Worm (Caenorhabditis elegans) whole organism, L4 larva: ENCODE results near the gene zim-1.
A peak's percentile ranks its signal among the peaks of the same experiment; 100 is the strongest.

Experiments used
- Y105C5A.15 ChIP-seq: fragments of 200-800 bp; sonication (Bioruptor generic); IDR thresholded peaks from 2 replicates; pipeline ENCODE4 v1.3.6; 2022; ENCODE audit warnings: missing genetic modification characterization, missing compliant biosample characterization
- Y5F2A.4 ChIP-seq: fragments of 200-800 bp; sonication (Bioruptor generic); optimal IDR thresholded peaks from 2 replicates; lab custom pipeline; 2018; ENCODE audit warnings: mild to moderate bottlenecking, missing genetic modification characterization, missing compliant biosample characterization
- aha-1 ChIP-seq: fragments of 150-350 bp; peaks from one replicate; lab custom pipeline; 2014; ENCODE audit warnings: missing biosample characterization, missing genetic modification characterization
- arid-1 ChIP-seq: fragments of 200-800 bp; sonication (Bioruptor generic); conservative IDR thresholded peaks from 2 replicates; pipeline ENCODE4 v1.3.6; 2022; ENCODE audit warnings: missing genetic modification reagents, missing genetic modification characterization, missing compliant biosample characterization
- ceh-28 ChIP-seq: fragments of 150-350 bp; optimal IDR thresholded peaks from 2 replicates; lab custom pipeline; 2014; ENCODE audit warnings: missing biosample characterization, missing genetic modification reagents, missing genetic modification characterization
- ctbp-1 ChIP-seq: fragments of 200-800 bp; sonication (Bioruptor generic); IDR thresholded peaks from 2 replicates; pipeline ENCODE4 v1.3.6; 2022; ENCODE audit warnings: missing genetic modification reagents, missing genetic modification characterization, missing compliant biosample characterization
- daf-16 ChIP-seq, 3 experiments: sonication (generic microtip); optimal IDR thresholded peaks; 2 replicates each; lab custom pipeline; 2016 to 2017; ENCODE audit warnings: missing genetic modification characterization in 3 of 3, missing genetic modification reagents in 3 of 3, mild to moderate bottlenecking in 2 of 3, missing compliant biosample characterization in 2 of 3, missing biosample characterization in 1 of 3, moderate library complexity in 1 of 3
- dmd-6 ChIP-seq: fragments of 200-800 bp; sonication (Bioruptor generic); IDR thresholded peaks from 2 replicates; pipeline ENCODE4 v1.3.6; 2022; ENCODE audit warnings: missing genetic modification reagents, missing genetic modification characterization, missing compliant biosample characterization
- dmd-9 ChIP-seq: fragments of 200-800 bp; sonication (Bioruptor generic); IDR thresholded peaks from 2 replicates; pipeline ENCODE4 v1.3.6; 2022; ENCODE audit warnings: missing genetic modification reagents, missing genetic modification characterization, missing compliant biosample characterization
- dve-1 ChIP-seq: sonication (generic microtip); optimal IDR thresholded peaks from 2 replicates; lab custom pipeline; 2017; ENCODE audit warnings: antibody characterized with exemption, mild to moderate bottlenecking, missing genetic modification characterization, missing compliant biosample characterization; ENCODE audit not compliant: insufficient read depth
- egl-27 ChIP-seq: sonication (generic microtip); optimal IDR thresholded peaks from 3 replicates; lab custom pipeline; 2017; ENCODE audit warnings: missing biosample characterization, missing genetic modification reagents, missing genetic modification characterization
- egl-43 ChIP-seq: fragments of 200-800 bp; sonication (Bioruptor generic); IDR thresholded peaks from 2 replicates; pipeline ENCODE4 v1.3.6; 2022; ENCODE audit warnings: missing genetic modification reagents, missing genetic modification characterization, missing compliant biosample characterization
- hlh-11 ChIP-seq: fragments of 200-800 bp; sonication (Bioruptor generic); optimal IDR thresholded peaks from 2 replicates; lab custom pipeline; 2018; ENCODE audit warnings: mild to moderate bottlenecking, missing genetic modification characterization, missing compliant biosample characterization
- hlh-30 ChIP-seq: sonication (generic microtip); optimal IDR thresholded peaks from 2 replicates; lab custom pipeline; 2017; ENCODE audit warnings: antibody characterized with exemption, mild to moderate bottlenecking, missing genetic modification characterization, missing compliant biosample characterization; ENCODE audit not compliant: insufficient read depth
- hmg-1.1 ChIP-seq: fragments of 200-800 bp; sonication (Bioruptor generic); IDR thresholded peaks from 2 replicates; pipeline ENCODE4 v1.3.6; 2022; ENCODE audit warnings: missing genetic modification reagents, missing genetic modification characterization, missing compliant biosample characterization
- jun-1 ChIP-seq: fragments of 150-350 bp; optimal IDR thresholded peaks from 2 replicates; lab custom pipeline; 2014; ENCODE audit warnings: missing biosample characterization, missing genetic modification reagents, missing genetic modification characterization
- lim-7 ChIP-seq: fragments of 200-800 bp; sonication (Bioruptor generic); IDR thresholded peaks from 2 replicates; pipeline ENCODE4 v1.3.6; 2022; ENCODE audit warnings: missing genetic modification characterization, missing compliant biosample characterization
- lin-29 ChIP-seq: fragments of 200-800 bp; sonication (Bioruptor generic); IDR thresholded peaks from 2 replicates; pipeline ENCODE4 v1.3.6; 2022; ENCODE audit warnings: missing genetic modification reagents, missing genetic modification characterization, missing compliant biosample characterization
- madf-5 ChIP-seq, 2 experiments: fragments of 200-800 bp; sonication (Bioruptor generic); IDR thresholded peaks; 2 replicates each; pipeline ENCODE4 v1.3.6; 2022; ENCODE audit warnings: missing compliant biosample characterization in 2 of 2, missing genetic modification characterization in 2 of 2
- madf-9 ChIP-seq: fragments of 200-800 bp; sonication (Bioruptor generic); conservative IDR thresholded peaks from 2 replicates; pipeline ENCODE4 v1.3.6; 2022; ENCODE audit warnings: missing genetic modification reagents, missing genetic modification characterization, missing compliant biosample characterization
- mdl-1 ChIP-seq, 2 experiments: fragments of 150-350 bp in 1 of 2; sonication (generic microtip) in 1 of 2; optimal IDR thresholded peaks; 2 replicates each; lab custom pipeline; 2014 to 2017; ENCODE audit warnings: missing biosample characterization in 2 of 2, missing genetic modification characterization in 2 of 2
- mes-2 ChIP-seq: sonication (generic microtip); optimal IDR thresholded peaks from 2 replicates; lab custom pipeline; 2016; ENCODE audit warnings: missing genotype, mild to moderate bottlenecking, missing genetic modification characterization, missing compliant biosample characterization; ENCODE audit not compliant: poor library complexity, severe bottlenecking
- nhr-10 ChIP-seq: fragments of 150-350 bp; optimal IDR thresholded peaks from 2 replicates; lab custom pipeline; 2014; ENCODE audit warnings: missing biosample characterization, missing genetic modification characterization
- nhr-111 ChIP-seq: fragments of 200-800 bp; sonication (Bioruptor generic); optimal IDR thresholded peaks from 2 replicates; lab custom pipeline; 2018; ENCODE audit warnings: mild to moderate bottlenecking, missing genetic modification characterization, missing compliant biosample characterization
- nhr-28 ChIP-seq: fragments of 150-350 bp; optimal IDR thresholded peaks from 2 replicates; lab custom pipeline; 2014; ENCODE audit warnings: missing biosample characterization, missing genetic modification characterization
- nhr-48 ChIP-seq: sonication (generic microtip); optimal IDR thresholded peaks from 2 replicates; lab custom pipeline; 2016; ENCODE audit warnings: mild to moderate bottlenecking, missing genetic modification characterization, missing compliant biosample characterization
- nhr-77 ChIP-seq: fragments of 150-350 bp; optimal IDR thresholded peaks from 2 replicates; lab custom pipeline; 2014; ENCODE audit warnings: missing biosample characterization, missing genetic modification characterization
- php-3 ChIP-seq: fragments of 200-800 bp; sonication (Bioruptor generic); IDR thresholded peaks from 2 replicates; pipeline ENCODE4 v1.3.6; 2022; ENCODE audit warnings: missing genetic modification reagents, missing genetic modification characterization, missing compliant biosample characterization
- pqm-1 ChIP-seq: sonication (generic microtip); optimal IDR thresholded peaks from 2 replicates; lab custom pipeline; 2017; ENCODE audit warnings: missing biosample characterization, missing genetic modification characterization
- rbr-2 ChIP-seq: sonication (generic microtip); optimal IDR thresholded peaks from 2 replicates; lab custom pipeline; 2016; ENCODE audit warnings: missing genotype, missing genetic modification characterization, missing compliant biosample characterization
- saeg-2 ChIP-seq: fragments of 200-800 bp; sonication (Bioruptor generic); IDR thresholded peaks from 2 replicates; pipeline ENCODE4 v1.3.6; 2022; ENCODE audit warnings: missing genetic modification reagents, missing genetic modification characterization, missing compliant biosample characterization
- skn-1 ChIP-seq: fragments of 150-350 bp; optimal IDR thresholded peaks from 2 replicates; lab custom pipeline; 2014; ENCODE audit warnings: missing biosample characterization, missing genetic modification characterization
- tra-1 ChIP-seq: fragments of 200-800 bp; sonication (Bioruptor generic); IDR thresholded peaks from 2 replicates; pipeline ENCODE4 v1.3.6; 2022; ENCODE audit warnings: missing genetic modification reagents, missing genetic modification characterization, missing compliant biosample characterization
- unc-39 ChIP-seq: sonication (generic microtip); optimal IDR thresholded peaks from 2 replicates; lab custom pipeline; 2017; ENCODE audit warnings: missing biosample characterization, missing genetic modification characterization
- vab-7 ChIP-seq: fragments of 200-800 bp; sonication (Bioruptor generic); IDR thresholded peaks from 2 replicates; pipeline ENCODE4 v1.3.6; 2022; ENCODE audit warnings: missing genetic modification reagents, missing genetic modification characterization, missing compliant biosample characterization
- zip-2 ChIP-seq: fragments of 150-350 bp; optimal IDR thresholded peaks from 2 replicates; lab custom pipeline; 2014; ENCODE audit warnings: missing biosample characterization, missing genetic modification characterization
- ztf-11 ChIP-seq: fragments of 150-350 bp; optimal IDR thresholded peaks from 2 replicates; lab custom pipeline; 2014; ENCODE audit warnings: missing biosample characterization, missing genetic modification characterization

zim-1 gene

DNA sequence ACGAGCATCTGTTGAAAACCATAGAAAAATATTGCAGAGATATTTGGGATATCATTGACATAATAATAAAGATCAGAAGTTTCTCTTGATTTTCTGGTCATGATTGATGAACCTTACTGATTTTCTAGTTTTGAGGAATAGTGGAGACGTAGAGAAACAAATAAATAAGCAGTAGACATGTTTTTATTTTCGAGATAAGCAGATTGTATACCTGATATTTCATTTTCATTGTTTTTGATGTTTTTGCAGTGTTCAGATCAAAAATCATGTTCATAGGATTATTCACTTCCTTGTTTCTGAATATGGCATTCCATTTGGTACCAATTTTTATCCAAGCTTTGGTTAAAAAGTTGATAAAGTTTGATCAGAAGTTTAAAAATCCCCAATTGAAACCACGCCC lies 8.3 kb upstream of the zim-1 start, which contains the start of gene T07G12.4:
T07G12.4 (minus strand) TSS at position 101 of the 400 bp plus-strand sequence.
- TF ChIP-seq unc-39 (tag; lab: Kevin White, UChicago) (no peak), aha-1 (tag; lab: Kevin White, UChicago) (peak; percentile 82), nhr-28 (tag; lab: Kevin White, UChicago) (no peak), egl-43 (GFP tag; lab: Robert Waterston, UW) (no peak)

DNA sequence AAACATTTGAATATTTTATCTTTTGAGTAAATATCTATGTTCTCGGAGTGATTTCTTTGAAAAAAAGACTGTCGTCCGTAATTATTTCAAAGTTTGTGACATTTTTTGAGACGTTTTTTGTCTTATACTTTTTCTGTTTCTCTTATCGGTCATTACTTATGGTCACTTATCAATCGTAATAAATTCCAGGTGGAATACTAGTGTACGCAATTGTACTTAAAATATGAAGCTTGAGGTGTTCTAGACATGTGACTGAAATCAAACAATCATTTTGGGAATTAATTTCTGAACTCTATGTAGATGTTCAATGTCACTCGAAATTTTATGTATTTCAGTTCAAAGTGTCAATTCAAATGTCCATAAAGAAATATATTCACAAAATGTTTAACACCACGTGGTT lies 4.6 kb upstream of the zim-1 start:
- peak; percentile 18 for TF ChIP-seq nhr-28 (tag; lab: Kevin White, UChicago)
- no peak for TF ChIP-seq Y105C5A.15 (GFP tag; lab: Robert Waterston, UW)
- no peak for TF ChIP-seq daf-16 (GFP tag; optimal IDR thresholded peaks at IDR 0.05; lab: Kevin White, UChicago)
- TF ChIP-seq daf-16 (tag; optimal IDR thresholded peaks at IDR 0.05; lab: Kevin White, UChicago): no peak
- TF ChIP-seq madf-9 (GFP tag; lab: Robert Waterston, UW): no peak

DNA sequence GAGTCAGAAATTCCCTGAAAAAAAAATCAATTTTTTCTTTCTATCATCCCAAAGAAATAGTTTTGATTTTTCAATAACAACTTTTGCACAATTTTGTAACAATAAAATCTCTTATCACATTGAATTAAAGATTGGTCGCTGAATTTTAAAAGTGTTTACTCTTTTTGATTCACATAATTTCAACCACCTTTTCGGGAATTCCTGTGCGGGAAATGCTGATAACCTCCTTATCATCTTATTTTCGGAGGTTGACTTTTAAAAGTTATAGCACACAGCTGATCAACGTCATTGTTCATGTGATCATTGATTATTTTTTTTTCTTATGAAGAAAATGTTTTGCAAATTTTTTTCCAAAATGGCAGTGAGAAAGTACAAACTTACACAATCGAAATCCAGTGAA lies 3.5 kb upstream of the zim-1 start:
- no peak for TF ChIP-seq nhr-111 (GFP tag; lab: Kevin White, UChicago)
- no peak for TF ChIP-seq rbr-2 (tag; lab: Kevin White, UChicago)
- TF ChIP-seq ctbp-1 (GFP tag; lab: Robert Waterston, UW): no peak
- no peak for TF ChIP-seq vab-7
- TF ChIP-seq hlh-30 (tag; lab: Kevin White, UChicago): peak; percentile 15
- TF ChIP-seq egl-27 (tag; lab: Kevin White, UChicago): no peak
- no peak for TF ChIP-seq lin-29 (GFP tag; lab: Robert Waterston, UW)
- no peak for TF ChIP-seq skn-1 (tag; lab: Kevin White, UChicago)
- TF ChIP-seq Y5F2A.4 (GFP tag; lab: Kevin White, UChicago): no peak
- no peak for TF ChIP-seq hmg-1.1 (GFP tag; lab: Robert Waterston, UW)
- TF ChIP-seq madf-9 (GFP tag; lab: Robert Waterston, UW): no peak
- TF ChIP-seq daf-16 (GFP tag; optimal IDR thresholded peaks at IDR 0.05; lab: Kevin White, UChicago): no peak
- peak; percentile 91 for TF ChIP-seq daf-16 (tag; optimal IDR thresholded peaks at IDR 0.05; lab: Kevin White, UChicago)
- peak; percentile 73 for TF ChIP-seq nhr-77 (tag; lab: Kevin White, UChicago)
- TF ChIP-seq pqm-1 (tag; lab: Kevin White, UChicago): peak; percentile 75
- TF ChIP-seq nhr-10: no peak
- peak; percentile 62 for TF ChIP-seq dve-1 (tag; lab: Kevin White, UChicago)
- no peak for TF ChIP-seq ceh-28 (tag; lab: Kevin White, UChicago)
- TF ChIP-seq php-3 (GFP tag; lab: Robert Waterston, UW): peak; percentile 56; the same call in 1 of the 2 replicates
- TF ChIP-seq arid-1: no peak
- TF ChIP-seq dmd-6: peak; percentile 74
- TF ChIP-seq dmd-9: no peak
- peak; percentile 57 for TF ChIP-seq hlh-11 (tag; lab: Kevin White, UChicago)
- no peak for TF ChIP-seq nhr-48
- TF ChIP-seq mes-2 (tag; lab: Kevin White, UChicago): no peak
- no peak for TF ChIP-seq saeg-2 (GFP tag; lab: Robert Waterston, UW)
- TF ChIP-seq zip-2: no peak
- no peak for TF ChIP-seq jun-1
- TF ChIP-seq lim-7: no peak
- TF ChIP-seq nhr-28 (tag; lab: Kevin White, UChicago): peak; percentile 65
- no peak for TF ChIP-seq ztf-11
- TF ChIP-seq mdl-1 (tag; optimal IDR thresholded peaks at IDR 0.05; lab: Kevin White, UChicago): no peak

DNA sequence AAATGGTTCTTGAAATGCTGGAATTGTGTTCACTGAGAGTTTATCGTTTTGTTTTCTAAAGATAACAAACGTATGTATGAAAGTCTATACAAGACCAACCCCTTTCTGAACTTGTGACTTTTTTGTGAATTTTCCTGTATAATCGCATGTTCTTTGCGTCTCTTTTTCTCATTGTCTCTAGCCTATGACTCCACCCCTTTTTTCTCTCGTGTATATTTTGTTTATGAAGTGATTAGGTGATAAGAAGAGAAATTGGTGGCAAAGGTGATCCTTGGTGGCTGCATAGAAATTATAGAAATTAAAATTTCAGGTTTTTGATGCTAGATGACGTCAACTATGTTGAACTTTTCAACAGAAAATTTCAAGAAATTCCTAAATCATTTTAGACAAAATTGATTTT lies 1.8 kb upstream of the zim-1 start, which contains the start of gene T07G12.5:
T07G12.5 (minus strand) TSS at position 101 of the 400 bp plus-strand sequence.
- no peak for TF ChIP-seq madf-5 (GFP tag; IDR thresholded peaks at IDR 0.05; lab: Robert Waterston, UW)
- peak; percentile 31 for TF ChIP-seq hlh-30 (tag; lab: Kevin White, UChicago)
- TF ChIP-seq tra-1 (GFP tag; lab: Robert Waterston, UW): no peak
- TF ChIP-seq Y105C5A.15 (GFP tag; lab: Robert Waterston, UW): no peak
- TF ChIP-seq nhr-77 (tag; lab: Kevin White, UChicago): no peak
- TF ChIP-seq daf-16 (GFP tag; optimal IDR thresholded peaks at IDR 0.05; lab: Kevin White, UChicago): no peak
- peak; percentile 51 for TF ChIP-seq daf-16 (tag; optimal IDR thresholded peaks at IDR 0.05; lab: Kevin White, UChicago)
- peak; percentile 21 for TF ChIP-seq dve-1 (tag; lab: Kevin White, UChicago)
- peak; percentile 8 for TF ChIP-seq hlh-11 (tag; lab: Kevin White, UChicago)
- no peak for TF ChIP-seq mdl-1 (tag; optimal IDR thresholded peaks at IDR 0.05; lab: Kevin White, UChicago)
- TF ChIP-seq, all 104 proteins: peak for 4
